Fruit fly (Drosophila melanogaster) whole organism, embryonic: ENCODE measurements around the gene CG32855.
A peak's percentile ranks its signal among the peaks of the same experiment; 100 is the strongest.

Experiments used
- ATbp ChIP-seq: fragments of 200-800 bp; sonication (Bioruptor generic); optimal IDR thresholded peaks from 2 replicates; lab custom pipeline; 2017; ENCODE audit warnings: missing biosample characterization, mild to moderate bottlenecking, missing genetic modification characterization, missing genetic modification reagents
- Abd-B ChIP-seq: fragments of 200-800 bp; sonication (Bioruptor generic); optimal IDR thresholded peaks from 2 replicates; lab custom pipeline; 2018; ENCODE audit warnings: missing biosample characterization, mild to moderate bottlenecking, missing genetic modification characterization, moderate library complexity
- Aef1 ChIP-seq: fragments of 200-800 bp; sonication (Bioruptor generic); IDR thresholded peaks from 3 replicates; pipeline ENCODE4 v1.3.6; 2022; ENCODE audit warnings: missing biosample characterization, missing genetic modification characterization
- Antp ChIP-seq: fragments of 200-800 bp; sonication (Bioruptor generic); optimal IDR thresholded peaks from 3 replicates; lab custom pipeline; 2016; ENCODE audit warnings: missing biosample characterization, missing genetic modification characterization
- BtbVII ChIP-seq: fragments of 200-800 bp; sonication (Bioruptor generic); optimal IDR thresholded peaks from 3 replicates; lab custom pipeline; 2017; ENCODE audit warnings: missing biosample characterization, mild to moderate bottlenecking, missing genetic modification characterization
- CG10267 ChIP-seq: fragments of 200-800 bp; sonication (Bioruptor generic); optimal IDR thresholded peaks from 2 replicates; lab custom pipeline; 2018; ENCODE audit warnings: missing biosample characterization, mild to moderate bottlenecking, missing genetic modification characterization, moderate library complexity
- CG11504 ChIP-seq: fragments of 200-800 bp; sonication (Bioruptor generic); optimal IDR thresholded peaks from 3 replicates; lab custom pipeline; 2019; ENCODE audit warnings: missing biosample characterization, mild to moderate bottlenecking, missing genetic modification characterization, moderate library complexity
- CG12299 ChIP-seq: fragments of 200-800 bp; sonication (Bioruptor generic); optimal IDR thresholded peaks from 2 replicates; lab custom pipeline; 2018; ENCODE audit warnings: missing biosample characterization, mild to moderate bottlenecking, missing genetic modification characterization
- CG13296 ChIP-seq: fragments of 200-800 bp; sonication (Bioruptor generic); optimal IDR thresholded peaks from 3 replicates; lab custom pipeline; 2018; ENCODE audit warnings: missing biosample characterization, mild to moderate bottlenecking, missing genetic modification characterization
- CG13424 ChIP-seq: fragments of 200-800 bp; sonication (Bioruptor generic); optimal IDR thresholded peaks from 2 replicates; lab custom pipeline; 2019; ENCODE audit warnings: missing biosample characterization, mild to moderate bottlenecking, missing genetic modification characterization, moderate library complexity
- CG13894 ChIP-seq: fragments of 200-800 bp; sonication (Bioruptor generic); optimal IDR thresholded peaks from 3 replicates; lab custom pipeline; 2018; ENCODE audit warnings: missing biosample characterization, mild to moderate bottlenecking, missing genetic modification characterization, moderate library complexity
- CG14667 ChIP-seq: fragments of 200-800 bp; sonication (Bioruptor generic); IDR thresholded peaks from 2 replicates; pipeline ENCODE4 v1.3.6; 2022; ENCODE audit warnings: missing biosample characterization, missing genetic modification characterization
- CG14965 ChIP-seq: fragments of 200-800 bp; sonication (Bioruptor generic); optimal IDR thresholded peaks from 2 replicates; lab custom pipeline; 2016; ENCODE audit warnings: missing biosample characterization, missing genetic modification characterization, borderline replicate concordance
- CG15479 ChIP-seq: fragments of 200-800 bp; sonication (Bioruptor generic); optimal IDR thresholded peaks from 3 replicates; lab custom pipeline; 2019; ENCODE audit warnings: missing biosample characterization, mild to moderate bottlenecking, missing genetic modification characterization, moderate library complexity
- CG16813 ChIP-seq: fragments of 200-800 bp; sonication (Bioruptor generic); IDR thresholded peaks from 3 replicates; pipeline ENCODE4 v1.3.6; 2022; ENCODE audit warnings: missing biosample characterization, missing genetic modification characterization; ENCODE audit not compliant: partially characterized antibody
- CG17912 ChIP-seq: fragments of 200-800 bp; sonication (Bioruptor generic); optimal IDR thresholded peaks from 2 replicates; lab custom pipeline; 2018; ENCODE audit warnings: missing biosample characterization, mild to moderate bottlenecking, missing genetic modification characterization
- CG2116 ChIP-seq: fragments of 200-800 bp; sonication (Bioruptor generic); optimal IDR thresholded peaks from 3 replicates; lab custom pipeline; 2018; ENCODE audit warnings: missing biosample characterization, mild to moderate bottlenecking, missing genetic modification characterization
- CG2875 ChIP-seq: fragments of 200-800 bp; sonication (Bioruptor generic); optimal IDR thresholded peaks from 2 replicates; lab custom pipeline; 2017; ENCODE audit warnings: missing biosample characterization, mild to moderate bottlenecking, missing genetic modification characterization, missing genetic modification reagents
- CG34422 ChIP-seq: fragments of 200-800 bp; sonication (Bioruptor generic); IDR thresholded peaks from 3 replicates; pipeline ENCODE4 v1.3.6; 2022; ENCODE audit warnings: missing biosample characterization, missing genetic modification characterization
- CG3726 ChIP-seq: fragments of 200-800 bp; sonication (Bioruptor generic); IDR thresholded peaks from 3 replicates; pipeline ENCODE4, ENCODE4 v1.3.6; 2022; ENCODE audit warnings: missing biosample characterization, missing genetic modification characterization
- CG3838 ChIP-seq: fragments of 200-800 bp; sonication (Bioruptor generic); optimal IDR thresholded peaks from 3 replicates; lab custom pipeline; 2016; ENCODE audit warnings: missing biosample characterization, missing genetic modification characterization
- CG8478 ChIP-seq: fragments of >200 bp; optimal IDR thresholded peaks from 2 replicates; lab custom pipeline; 2018
- CG9727 ChIP-seq: fragments of 200-800 bp; sonication (Bioruptor generic); optimal IDR thresholded peaks from 3 replicates; lab custom pipeline; 2017; ENCODE audit warnings: missing biosample characterization, mild to moderate bottlenecking, missing genetic modification characterization
- CTCF ChIP-seq: fragments of 200-800 bp; sonication (Bioruptor generic); optimal IDR thresholded peaks from 2 replicates; lab custom pipeline; 2017; ENCODE audit warnings: missing biosample characterization, mild to moderate bottlenecking, missing genetic modification characterization, moderate library complexity
- CkIIα-i1 ChIP-seq: fragments of 200-800 bp; sonication (Bioruptor generic); IDR thresholded peaks from 2 replicates; pipeline ENCODE4 v1.3.6; 2022; ENCODE audit warnings: missing biosample characterization, missing genetic modification characterization
- D19A ChIP-seq: fragments of 200-800 bp; optimal IDR thresholded peaks from 3 replicates; lab custom pipeline; 2019; ENCODE audit warnings: missing biosample characterization, mild to moderate bottlenecking, missing genetic modification characterization, moderate library complexity
- Dbx ChIP-seq: fragments of 200-800 bp; sonication (Bioruptor generic); IDR thresholded peaks from 3 replicates; pipeline ENCODE4 v1.3.6; 2022; ENCODE audit warnings: missing biosample characterization, missing genetic modification characterization
- Dfd ChIP-seq, 2 experiments: fragments of >200 bp; optimal IDR thresholded peaks; 2 replicates each; lab custom pipeline; 2017; ENCODE audit warnings: missing biosample characterization in 2 of 2, missing genetic modification characterization in 2 of 2
- Fer2 ChIP-seq: fragments of 200-800 bp; sonication (Bioruptor generic); optimal IDR thresholded peaks from 2 replicates; lab custom pipeline; 2018; ENCODE audit warnings: missing biosample characterization, mild to moderate bottlenecking, missing genetic modification characterization, moderate library complexity
- HLHmδ ChIP-seq: fragments of 200-800 bp; sonication (Bioruptor generic); optimal IDR thresholded peaks from 2 replicates; lab custom pipeline; 2018; ENCODE audit warnings: missing biosample characterization, mild to moderate bottlenecking, missing genetic modification characterization, moderate library complexity
- MESR4 ChIP-seq: fragments of 200-800 bp; sonication (Bioruptor generic); optimal IDR thresholded peaks from 2 replicates; lab custom pipeline; 2018; ENCODE audit warnings: missing biosample characterization, mild to moderate bottlenecking, missing genetic modification characterization, moderate library complexity
- Mes4 ChIP-seq: fragments of 200-800 bp; sonication (Bioruptor generic); optimal IDR thresholded peaks from 2 replicates; lab custom pipeline; 2016; ENCODE audit warnings: missing biosample characterization, missing genetic modification characterization
- Poxn ChIP-seq: fragments of 200-800 bp; sonication (Bioruptor generic); IDR thresholded peaks from 2 replicates; pipeline ENCODE4 v1.3.6; 2022; ENCODE audit warnings: missing biosample characterization, missing genetic modification characterization
- Ptx1 ChIP-seq: fragments of 200-800 bp; sonication (Bioruptor generic); IDR thresholded peaks from 2 replicates; pipeline ENCODE4 v1.3.6; 2022; ENCODE audit warnings: missing biosample characterization, missing genetic modification characterization
- Ravus ChIP-seq: fragments of 200-800 bp; sonication (Bioruptor generic); IDR thresholded peaks from 2 replicates; pipeline ENCODE4 v1.3.6; 2022; ENCODE audit warnings: missing biosample characterization, missing genetic modification characterization
- Side ChIP-seq: fragments of 200-800 bp; sonication (Bioruptor generic); optimal IDR thresholded peaks from 2 replicates; lab custom pipeline; 2016; ENCODE audit warnings: missing biosample characterization, missing genetic modification characterization
- Sry-β ChIP-seq: fragments of 200-800 bp; sonication (Bioruptor generic); optimal IDR thresholded peaks from 2 replicates; lab custom pipeline; 2018; ENCODE audit warnings: missing biosample characterization, mild to moderate bottlenecking, missing genetic modification characterization, moderate library complexity
- abd-A ChIP-seq: fragments of 200-800 bp; sonication (Bioruptor generic); optimal IDR thresholded peaks from 3 replicates; lab custom pipeline; 2019; ENCODE audit warnings: missing biosample characterization, mild to moderate bottlenecking, missing genetic modification characterization, moderate library complexity
- bab2 ChIP-seq: fragments of 200-800 bp; sonication (Bioruptor generic); optimal IDR thresholded peaks from 2 replicates; lab custom pipeline; 2016; ENCODE audit warnings: missing biosample characterization, missing genetic modification characterization
- cg ChIP-seq: fragments of 200-800 bp; sonication (Bioruptor generic); optimal IDR thresholded peaks from 3 replicates; lab custom pipeline; 2019; ENCODE audit warnings: missing biosample characterization, mild to moderate bottlenecking, missing genetic modification characterization, moderate library complexity
- fd96Cb ChIP-seq: fragments of 200-800 bp; sonication (Bioruptor generic); optimal IDR thresholded peaks from 2 replicates; lab custom pipeline; 2018; ENCODE audit warnings: missing biosample characterization, mild to moderate bottlenecking, missing genetic modification characterization, moderate library complexity
- gce ChIP-seq: fragments of 200-800 bp; sonication (Bioruptor generic); IDR thresholded peaks from 3 replicates; pipeline ENCODE4 v1.3.6; 2022; ENCODE audit warnings: missing biosample characterization, missing genetic modification characterization
- kay ChIP-seq: fragments of 200-800 bp; sonication (Bioruptor generic); optimal IDR thresholded peaks from 2 replicates; lab custom pipeline; 2016; ENCODE audit warnings: missing biosample characterization, missing genetic modification characterization
- nau ChIP-seq: fragments of 200-800 bp; sonication (Bioruptor generic); optimal IDR thresholded peaks from 3 replicates; lab custom pipeline; 2017; ENCODE audit warnings: missing biosample characterization, mild to moderate bottlenecking, missing genetic modification characterization, missing genetic modification reagents
- pho ChIP-seq: fragments of 200-800 bp; sonication (Bioruptor generic); optimal IDR thresholded peaks from 2 replicates; lab custom pipeline; 2016; ENCODE audit warnings: missing biosample characterization, missing genetic modification characterization
- ranshi ChIP-seq: fragments of 200-800 bp; sonication (Bioruptor generic); IDR thresholded peaks from 2 replicates; pipeline ENCODE4 v1.3.6; 2022; ENCODE audit warnings: missing biosample characterization, missing genetic modification characterization
- salm ChIP-seq: fragments of 200-800 bp; sonication (Bioruptor generic); optimal IDR thresholded peaks from 2 replicates; lab custom pipeline; 2018; ENCODE audit warnings: missing biosample characterization, mild to moderate bottlenecking, missing genetic modification characterization
- sc ChIP-seq, 3 experiments: fragments of >200 bp in 2 of 3; fragments of 200-800 bp in 1 of 3; sonication (Bioruptor generic) in 1 of 3; optimal IDR thresholded peaks; 2 replicates in 2 of 3; 3 replicates in 1 of 3; lab custom pipeline; 2017; ENCODE audit warnings: mild to moderate bottlenecking in 1 of 3, missing biosample characterization in 1 of 3, missing genetic modification characterization in 1 of 3, missing genetic modification reagents in 1 of 3
- slbo ChIP-seq: fragments of 200-800 bp; sonication (Bioruptor generic); IDR thresholded peaks from 2 replicates; pipeline ENCODE4 v1.3.6; 2022; ENCODE audit warnings: missing biosample characterization, missing genetic modification characterization
- sr ChIP-seq: fragments of 200-800 bp; sonication (Bioruptor generic); IDR thresholded peaks from 3 replicates; pipeline ENCODE4 v1.3.6; 2022; ENCODE audit warnings: missing biosample characterization, missing genetic modification characterization
- tx ChIP-seq: fragments of 200-800 bp; sonication (Bioruptor generic); optimal IDR thresholded peaks from 2 replicates; lab custom pipeline; 2016; ENCODE audit warnings: missing biosample characterization, missing genetic modification characterization

Gene CG32855

dm6 chr3R:16050621-16051328 lies 30.0 kb downstream of the CG32855 start, which contains the start of gene msps (continued):
- TF ChIP-seq CkIIα-i1: no peak
- no peak for TF ChIP-seq CG3838 (GFP tag; lab: Kevin White, UChicago)
- peak; percentile 6 for TF ChIP-seq CTCF
- TF ChIP-seq HLHmδ: no peak
- TF ChIP-seq CG13296: no peak
- no peak for TF ChIP-seq sr (GFP tag; lab: Robert Waterston, UW)
- no peak for TF ChIP-seq sc (optimal IDR thresholded peaks at IDR 0.05; lab: Kevin White, UChicago)
- TF ChIP-seq sc (GFP tag; optimal IDR thresholded peaks at IDR 0.05; lab: Kevin White, UChicago): no peak
- no peak for TF ChIP-seq CG13424 (tag; lab: Kevin White, UChicago)
- TF ChIP-seq CG3726 (GFP tag; lab: Robert Waterston, UW): no peak
- no peak for TF ChIP-seq CG12299
- no peak for TF ChIP-seq Dbx (GFP tag; lab: Robert Waterston, UW)
- TF ChIP-seq CG14965 (GFP tag; lab: Kevin White, UChicago): no peak
- no peak for TF ChIP-seq Poxn (GFP tag; lab: Robert Waterston, UW)
- peak; percentile 55 for TF ChIP-seq MESR4
- TF ChIP-seq Ptx1 (GFP tag; lab: Robert Waterston, UW): no peak
- TF ChIP-seq ranshi (GFP tag; lab: Robert Waterston, UW): no peak
- TF ChIP-seq CG9727 (GFP tag; lab: Kevin White, UChicago): no peak
- TF ChIP-seq ATbp (GFP tag; lab: Kevin White, UChicago): no peak
- TF ChIP-seq Sry-β: no peak
- TF ChIP-seq salm: no peak
- no peak; the same call in 2 of the 3 replicates for TF ChIP-seq CG16813 (GFP tag; lab: Robert Waterston, UW)
- TF ChIP-seq Side: no peak
- TF ChIP-seq Aef1 (GFP tag; lab: Robert Waterston, UW): no peak
- no peak for TF ChIP-seq kay (GFP tag; lab: Kevin White, UChicago)
- peak; percentile 49; the same call in 1 of the 3 replicates for TF ChIP-seq CG34422 (GFP tag; lab: Robert Waterston, UW)
- TF ChIP-seq BtbVII (GFP tag; lab: Kevin White, UChicago): no peak
- no peak for TF ChIP-seq CG2875 (GFP tag; lab: Kevin White, UChicago)
- TF ChIP-seq pho (GFP tag; lab: Kevin White, UChicago): no peak
- no peak for TF ChIP-seq Antp (GFP tag; lab: Kevin White, UChicago)
- TF ChIP-seq CG2116: peak; percentile 27
- no peak for TF ChIP-seq Mes4
- TF ChIP-seq D19A (tag; lab: Kevin White, UChicago): no peak
- TF ChIP-seq bab2 (GFP tag; lab: Kevin White, UChicago): no peak
- no peak for TF ChIP-seq abd-A
- no peak for TF ChIP-seq CG8478
- TF ChIP-seq CG13894 (tag; lab: Kevin White, UChicago): no peak
- no peak for TF ChIP-seq gce (GFP tag; lab: Robert Waterston, UW)
- TF ChIP-seq tx (GFP tag; lab: Kevin White, UChicago): no peak
- TF ChIP-seq CG11504 (tag; lab: Kevin White, UChicago): peak; percentile 0
- no peak for TF ChIP-seq slbo
- TF ChIP-seq cg: peak; percentile 81
- TF ChIP-seq CG15479: peak; percentile 42
- TF ChIP-seq Abd-B (GFP tag; lab: Kevin White, UChicago): no peak
- no peak for TF ChIP-seq fd96Cb (tag; lab: Kevin White, UChicago)
- TF ChIP-seq CG14667: no peak
- no peak for TF ChIP-seq nau
- peak; percentile 43 for TF ChIP-seq CG10267
- no peak for TF ChIP-seq CG17912
- no peak for TF ChIP-seq Fer2
- TF ChIP-seq Dfd (GFP tag; optimal IDR thresholded peaks at IDR 0.05; lab: Kevin White, UChicago): no peak
- no peak for TF ChIP-seq Ravus (GFP tag; lab: Robert Waterston, UW)
